Worm (Caenorhabditis elegans) whole organism, L4 larva: ENCODE measurements around the gene tmem-138.

Experiments
- F26F4.8 ChIP-seq: fragments of 200-800 bp; sonication (Bioruptor generic); conservative IDR thresholded peaks from 2 replicates; pipeline ENCODE4 v1.3.6; 2022; ENCODE audit warnings: missing genetic modification characterization, missing compliant biosample characterization
- F44E2.7 ChIP-seq: fragments of 200-800 bp; sonication (Bioruptor generic); IDR thresholded peaks from 2 replicates; pipeline ENCODE4 v2.1.2; 2022; ENCODE audit warnings: missing genetic modification characterization, missing compliant biosample characterization
- F49E8.2 ChIP-seq: sonication (generic microtip); optimal IDR thresholded peaks from 2 replicates; lab custom pipeline; 2016; ENCODE audit warnings: missing compliant biosample characterization, mild to moderate bottlenecking, missing genetic modification characterization, borderline replicate concordance
- Y48G9A.11 ChIP-seq: fragments of 200-800 bp; sonication (Bioruptor generic); IDR thresholded peaks from 2 replicates; pipeline ENCODE4 v1.3.6; 2022; ENCODE audit warnings: missing genetic modification reagents, missing genetic modification characterization, missing compliant biosample characterization
- Y5F2A.4 ChIP-seq: fragments of 200-800 bp; sonication (Bioruptor generic); optimal IDR thresholded peaks from 2 replicates; lab custom pipeline; 2018; ENCODE audit warnings: mild to moderate bottlenecking, missing genetic modification characterization, missing compliant biosample characterization
- ZK546.5 ChIP-seq, 2 experiments: sonication (generic microtip); optimal IDR thresholded peaks; 2 replicates each; lab custom pipeline; 2017; ENCODE audit warnings: missing biosample characterization in 2 of 2, missing genetic modification characterization in 2 of 2
- aly-2 ChIP-seq: sonication (generic microtip); optimal IDR thresholded peaks from 2 replicates; lab custom pipeline; 2018; ENCODE audit warnings: missing biosample characterization, missing genetic modification characterization
- arid-1 ChIP-seq: fragments of 200-800 bp; sonication (Bioruptor generic); conservative IDR thresholded peaks from 2 replicates; pipeline ENCODE4 v1.3.6; 2022; ENCODE audit warnings: missing genetic modification reagents, missing genetic modification characterization, missing compliant biosample characterization
- ceh-28 ChIP-seq: fragments of 150-350 bp; optimal IDR thresholded peaks from 2 replicates; lab custom pipeline; 2014; ENCODE audit warnings: missing biosample characterization, missing genetic modification reagents, missing genetic modification characterization
- ctbp-1 ChIP-seq: fragments of 200-800 bp; sonication (Bioruptor generic); IDR thresholded peaks from 2 replicates; pipeline ENCODE4 v1.3.6; 2022; ENCODE audit warnings: missing genetic modification reagents, missing genetic modification characterization, missing compliant biosample characterization
- daf-19 ChIP-seq: fragments of 200-800 bp; sonication (Bioruptor generic); conservative IDR thresholded peaks from 2 replicates; pipeline ENCODE4 v1.3.6; 2022; ENCODE audit warnings: missing genetic modification characterization, missing compliant biosample characterization
- daf-8 ChIP-seq: fragments of 200-800 bp; sonication (Bioruptor generic); IDR thresholded peaks from 2 replicates; pipeline ENCODE4 v1.3.6; 2022; ENCODE audit warnings: missing genetic modification characterization, missing compliant biosample characterization
- dpl-1 ChIP-seq: fragments of 150-350 bp; optimal IDR thresholded peaks from 2 replicates; lab custom pipeline; 2014; ENCODE audit warnings: missing biosample characterization, missing genetic modification reagents, missing genetic modification characterization
- dve-1 ChIP-seq: sonication (generic microtip); optimal IDR thresholded peaks from 2 replicates; lab custom pipeline; 2017; ENCODE audit warnings: antibody characterized with exemption, mild to moderate bottlenecking, missing genetic modification characterization, missing compliant biosample characterization; ENCODE audit not compliant: insufficient read depth
- hlh-11 ChIP-seq: fragments of 200-800 bp; sonication (Bioruptor generic); optimal IDR thresholded peaks from 2 replicates; lab custom pipeline; 2018; ENCODE audit warnings: mild to moderate bottlenecking, missing genetic modification characterization, missing compliant biosample characterization
- hlh-30 ChIP-seq: sonication (generic microtip); optimal IDR thresholded peaks from 2 replicates; lab custom pipeline; 2017; ENCODE audit warnings: antibody characterized with exemption, mild to moderate bottlenecking, missing genetic modification characterization, missing compliant biosample characterization; ENCODE audit not compliant: insufficient read depth
- hmg-1.1 ChIP-seq: fragments of 200-800 bp; sonication (Bioruptor generic); IDR thresholded peaks from 2 replicates; pipeline ENCODE4 v1.3.6; 2022; ENCODE audit warnings: missing genetic modification reagents, missing genetic modification characterization, missing compliant biosample characterization
- lin-38 ChIP-seq: fragments of 200-800 bp; sonication (Bioruptor generic); IDR thresholded peaks from 2 replicates; pipeline ENCODE4 v1.3.6; 2022; ENCODE audit warnings: missing genetic modification reagents, missing genetic modification characterization, missing compliant biosample characterization
- lsy-2 ChIP-seq, 2 experiments: fragments of 150-350 bp in 1 of 2; sonication (generic microtip) in 1 of 2; optimal IDR thresholded peaks; 2 replicates each; lab custom pipeline; 2014 to 2017; ENCODE audit warnings: missing biosample characterization in 2 of 2, missing genetic modification characterization in 2 of 2
- mep-1 ChIP-seq: fragments of 150-350 bp; sonication (generic microtip); optimal IDR thresholded peaks from 3 replicates; lab custom pipeline; 2014; ENCODE audit warnings: missing biosample characterization, missing genetic modification characterization
- mes-2 ChIP-seq: sonication (generic microtip); optimal IDR thresholded peaks from 2 replicates; lab custom pipeline; 2016; ENCODE audit warnings: missing genotype, mild to moderate bottlenecking, missing genetic modification characterization, missing compliant biosample characterization; ENCODE audit not compliant: poor library complexity, severe bottlenecking
- mxl-2 ChIP-seq: fragments of 200-800 bp; sonication (Bioruptor generic); conservative IDR thresholded peaks from 2 replicates; pipeline ENCODE4 v1.3.6; 2022; ENCODE audit warnings: missing genetic modification reagents, missing genetic modification characterization, missing compliant biosample characterization
- nhr-237 ChIP-seq: sonication (generic microtip); optimal IDR thresholded peaks from 2 replicates; lab custom pipeline; 2017; ENCODE audit warnings: missing biosample characterization, missing genetic modification characterization
- nhr-25 ChIP-seq: sonication (generic microtip); optimal IDR thresholded peaks from 2 replicates; lab custom pipeline; 2017; ENCODE audit warnings: missing genetic modification characterization, mild to moderate bottlenecking, missing compliant biosample characterization, antibody characterized with exemption, moderate library complexity, borderline replicate concordance; ENCODE audit not compliant: insufficient read depth
- nhr-28 ChIP-seq: fragments of 150-350 bp; optimal IDR thresholded peaks from 2 replicates; lab custom pipeline; 2014; ENCODE audit warnings: missing biosample characterization, missing genetic modification characterization
- nhr-6 ChIP-seq: fragments of 150-350 bp; optimal IDR thresholded peaks from 2 replicates; lab custom pipeline; 2014; ENCODE audit warnings: missing biosample characterization, missing genetic modification characterization
- pqm-1 ChIP-seq: sonication (generic microtip); optimal IDR thresholded peaks from 2 replicates; lab custom pipeline; 2017; ENCODE audit warnings: missing biosample characterization, missing genetic modification characterization
- skn-1 ChIP-seq: fragments of 150-350 bp; optimal IDR thresholded peaks from 2 replicates; lab custom pipeline; 2014; ENCODE audit warnings: missing biosample characterization, missing genetic modification characterization
- snpc-1.2 ChIP-seq: fragments of 200-800 bp; sonication (Bioruptor generic); IDR thresholded peaks from 2 replicates; pipeline ENCODE4 v1.3.6; 2022; ENCODE audit warnings: missing genetic modification reagents, missing genetic modification characterization, missing compliant biosample characterization
- snpc-4 ChIP-seq: fragments of 150-350 bp; optimal IDR thresholded peaks from 2 replicates; lab custom pipeline; 2014; ENCODE audit warnings: missing biosample characterization, missing genetic modification characterization
- spr-3 ChIP-seq: fragments of 200-800 bp; sonication (Bioruptor generic); optimal IDR thresholded peaks from 2 replicates; lab custom pipeline; 2018; ENCODE audit warnings: mild to moderate bottlenecking, missing genetic modification characterization, missing compliant biosample characterization
- unc-130 ChIP-seq: sonication (generic microtip); optimal IDR thresholded peaks from 2 replicates; lab custom pipeline; 2016; ENCODE audit warnings: missing genetic modification reagents, missing genetic modification characterization, missing compliant biosample characterization
- zfp-2 ChIP-seq: sonication (generic microtip); optimal IDR thresholded peaks from 2 replicates; lab custom pipeline; 2016; ENCODE audit warnings: mild to moderate bottlenecking, missing genetic modification characterization, missing compliant biosample characterization

tmem-138 gene

DNA sequence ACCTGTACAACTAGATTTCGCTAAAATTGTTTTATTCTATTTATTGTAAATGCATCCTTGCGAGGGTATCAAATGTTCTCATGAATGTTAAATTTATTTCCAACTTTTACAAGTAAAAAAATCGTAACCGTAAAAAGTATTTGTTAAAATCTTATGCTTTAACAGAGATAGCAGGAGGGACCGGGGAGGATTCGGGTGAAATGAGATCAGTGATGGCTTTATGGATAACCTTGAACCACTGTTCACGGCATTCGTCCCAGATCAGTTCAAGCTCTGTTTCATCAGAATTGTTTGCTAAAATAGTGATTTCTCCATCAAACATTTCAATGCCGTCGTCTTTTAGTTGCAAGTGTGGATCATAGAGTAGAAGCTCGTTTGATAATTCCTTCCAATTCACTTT, 16.0 kb upstream of the tmem-138 start:
- TF ChIP-seq aly-2 (tag; lab: Kevin White, UChicago) (peak; percentile 67), pqm-1 (tag; lab: Kevin White, UChicago) (no peak), skn-1 (tag; lab: Kevin White, UChicago) (no peak), lin-38 (GFP tag; lab: Robert Waterston, UW) (peak; percentile 51), mes-2 (tag; lab: Kevin White, UChicago) (peak; percentile 5), F49E8.2 (tag; lab: Kevin White, UChicago) (peak; percentile 1), arid-1 (0 out of 2 replicates have a peak, but pooled peaks have one; percentile 10), hlh-11 (tag; lab: Kevin White, UChicago) (no peak), hmg-1.1 (GFP tag; lab: Robert Waterston, UW) (no peak)

DNA sequence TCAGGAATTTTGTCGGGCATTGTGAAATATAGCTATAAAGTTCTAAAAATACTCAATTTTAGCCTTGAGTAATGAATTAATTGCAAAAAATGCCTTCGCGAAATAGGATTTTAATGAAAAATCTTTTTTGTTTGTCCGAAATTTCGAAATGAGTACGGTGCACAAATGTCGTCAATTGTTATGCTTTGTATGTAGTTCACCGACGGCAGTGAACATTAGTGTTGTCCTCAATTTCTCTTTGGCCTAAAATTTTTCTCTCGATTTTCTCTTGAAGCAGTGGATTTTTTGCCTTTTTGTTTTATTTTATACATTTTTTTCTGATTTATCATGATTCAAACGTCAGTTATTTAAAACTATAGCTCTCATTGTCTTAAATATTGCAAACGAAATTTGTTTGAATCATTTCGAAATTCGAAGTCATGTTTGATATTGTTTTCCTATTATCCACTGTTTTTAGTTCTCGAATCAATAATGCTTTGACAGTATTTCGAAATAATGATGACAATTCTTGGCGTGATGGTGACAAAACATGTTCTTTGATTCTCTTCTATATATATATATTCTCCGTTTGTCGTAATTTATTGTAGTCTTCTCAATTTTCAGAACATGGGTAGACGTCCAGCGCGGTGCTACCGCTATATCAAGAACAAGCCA, 13.7 kb upstream of the tmem-138 start, which contains the start of the genes ints-11 and rpl-10:
Gene ints-11, minus strand, starts transcription at position 201 of the 654 bp plus-strand sequence.
Gene rpl-10, plus strand, starts transcription at position 604 of the 654 bp plus-strand sequence.
- TF ChIP-seq spr-3 (GFP tag; lab: Kevin White, UChicago) (no peak), zfp-2 (tag; lab: Kevin White, UChicago) (no peak), hlh-30 (tag; lab: Kevin White, UChicago) (peak; percentile 51), dpl-1 (GFP tag; lab: Kevin White, UChicago) (peak; percentile 68), ctbp-1 (GFP tag; lab: Robert Waterston, UW) (no peak), lin-38 (GFP tag; lab: Robert Waterston, UW) (peak; percentile 58), lsy-2 (tag; optimal IDR thresholded peaks at IDR 0.05; lab: Kevin White, UChicago) (peak in 1 of 2 experiments; percentile 97), ZK546.5 (tag; optimal IDR thresholded peaks at IDR 0.05; lab: Kevin White, UChicago) (no peak), mep-1 (tag; lab: Kevin White, UChicago) (peak; percentile 25), dve-1 (peak; percentile 20), mes-2 (tag; lab: Kevin White, UChicago) (peak; percentile 69), nhr-6 (tag; lab: Kevin White, UChicago) (peak; percentile 10), nhr-28 (peak; percentile 7)

DNA sequence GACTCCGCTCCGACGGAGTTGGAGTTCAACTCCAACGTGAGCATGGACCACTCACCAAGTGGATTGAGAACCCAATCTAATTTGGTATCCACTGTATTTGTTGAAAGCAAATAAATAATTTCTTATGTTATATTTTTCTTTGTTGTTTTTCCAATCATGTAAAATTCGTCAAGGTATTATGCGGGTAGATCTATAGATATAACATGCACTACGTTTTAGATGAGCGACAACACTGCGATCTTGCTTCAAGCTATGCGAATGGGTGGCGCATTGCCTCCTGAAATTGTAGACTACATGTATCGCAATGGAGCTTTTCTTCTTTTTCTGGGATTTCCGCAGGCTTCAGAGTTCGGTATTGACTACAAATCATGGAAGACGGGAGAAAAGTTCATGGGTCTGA, 12.6 kb upstream of the tmem-138 start, which contains the start of gene F10B5.2:
Gene F10B5.2, plus strand, starts transcription at position 220 of the 400 bp plus-strand sequence.
- TF ChIP-seq arid-1 (0 out of 2 replicates have a peak, but pooled peaks have one; percentile 54), unc-130 (GFP tag; lab: Kevin White, UChicago) (peak; percentile 8), Y48G9A.11 (GFP tag; lab: Robert Waterston, UW) (0 out of 2 replicates have a peak, but pooled peaks have one; percentile 48), snpc-4 (no peak), F49E8.2 (tag; lab: Kevin White, UChicago) (peak; percentile 61), nhr-237 (no peak), F44E2.7 (GFP tag; lab: Robert Waterston, UW) (no peak), daf-19 (GFP tag; lab: Robert Waterston, UW) (0 out of 2 replicates have a peak, but pooled peaks have one; percentile 41), ceh-28 (tag; lab: Kevin White, UChicago) (no peak), mxl-2 (GFP tag; lab: Robert Waterston, UW) (no peak), Y5F2A.4 (no peak), F26F4.8 (GFP tag; lab: Robert Waterston, UW) (0 out of 2 replicates have a peak, but pooled peaks have one; percentile 48), nhr-25 (tag; lab: Kevin White, UChicago) (no peak), daf-8 (no peak), lin-38 (GFP tag; lab: Robert Waterston, UW) (peak; percentile 50), snpc-1.2 (GFP tag; lab: Robert Waterston, UW) (0 out of 2 replicates have a peak, but pooled peaks have one; percentile 49)
